Worm (Caenorhabditis elegans) whole organism, early embryonic: ENCODE data around the gene K02E7.12.

Source experiments
- B0310.2 ChIP-seq: sonication (generic microtip); optimal IDR thresholded peaks from 2 replicates; lab custom pipeline; 2016; ENCODE audit warnings: mild to moderate bottlenecking, missing genetic modification characterization, missing compliant biosample characterization
- F13C5.2 ChIP-seq: sonication (generic microtip); optimal IDR thresholded peaks from 2 replicates; lab custom pipeline; 2017; ENCODE audit warnings: mild to moderate bottlenecking, missing genetic modification characterization, inconsistent platforms, missing compliant biosample characterization
- aly-1 ChIP-seq: sonication (generic microtip); optimal IDR thresholded peaks from 2 replicates; lab custom pipeline; 2016; ENCODE audit warnings: missing genetic modification characterization, missing compliant biosample characterization
- ama-1 ChIP-seq: fragments of 150-350 bp; optimal IDR thresholded peaks from 2 replicates; lab custom pipeline; 2014
- ceh-36 ChIP-seq: sonication (generic microtip); optimal IDR thresholded peaks from 2 replicates; lab custom pipeline; 2016; ENCODE audit warnings: missing genetic modification characterization, inconsistent platforms, missing compliant biosample characterization
- ets-7 ChIP-seq: sonication (generic microtip); optimal IDR thresholded peaks from 2 replicates; lab custom pipeline; 2016; ENCODE audit warnings: missing genotype, missing genetic modification characterization, missing compliant biosample characterization
- flt-1 ChIP-seq: fragments of 200-800 bp; sonication (Bioruptor generic); IDR thresholded peaks from 2 replicates; pipeline ENCODE4 v1.3.6; 2022; ENCODE audit warnings: missing genetic modification characterization, missing compliant biosample characterization
- hmg-4 ChIP-seq: fragments of 200-800 bp; sonication (Bioruptor generic); optimal IDR thresholded peaks from 2 replicates; lab custom pipeline; 2018; ENCODE audit warnings: mild to moderate bottlenecking, missing genetic modification characterization, missing compliant biosample characterization
- pes-1 ChIP-seq: fragments of 200-800 bp; sonication (Bioruptor generic); IDR thresholded peaks from 2 replicates; pipeline ENCODE4 v1.3.6; 2022; ENCODE audit warnings: missing genetic modification reagents, missing genetic modification characterization, missing compliant biosample characterization
- scrt-1 ChIP-seq: fragments of 200-800 bp; sonication (Bioruptor generic); IDR thresholded peaks from 2 replicates; pipeline ENCODE4 v1.3.6; 2022; ENCODE audit warnings: missing genetic modification characterization, missing compliant biosample characterization
- sea-1 ChIP-seq: fragments of 200-800 bp; sonication (Bioruptor generic); conservative IDR thresholded peaks from 2 replicates; pipeline ENCODE4 v1.3.6; 2022; ENCODE audit warnings: missing genetic modification characterization, missing compliant biosample characterization
- tbx-11 ChIP-seq: fragments of 200-800 bp; sonication (Bioruptor generic); IDR thresholded peaks from 2 replicates; pipeline ENCODE4 v1.3.6; 2022; ENCODE audit warnings: missing genetic modification characterization, missing compliant biosample characterization
- tbx-37 ChIP-seq: fragments of 200-800 bp; sonication (Bioruptor generic); conservative IDR thresholded peaks from 2 replicates; pipeline ENCODE4 v1.3.6; 2022; ENCODE audit warnings: missing genetic modification reagents, missing genetic modification characterization, missing compliant biosample characterization

DNA sequence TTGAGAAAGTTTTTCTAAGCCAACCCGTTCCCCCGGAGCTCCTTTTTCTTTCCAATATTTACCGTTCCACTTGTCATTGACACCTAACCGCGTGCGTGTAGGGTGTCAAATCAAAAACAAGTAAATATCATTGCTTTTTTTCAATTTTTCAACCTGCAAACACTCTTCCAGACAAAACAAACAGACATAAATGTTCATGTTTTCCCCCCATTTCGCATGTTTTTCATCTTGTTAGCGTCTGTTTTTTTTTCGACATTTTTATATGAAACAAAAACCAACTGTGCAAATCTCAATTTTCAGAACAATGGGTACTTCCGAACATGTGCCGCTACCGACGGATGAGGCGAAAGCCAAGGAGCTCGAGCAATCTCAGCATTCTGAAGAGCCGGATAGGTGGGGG, 20.7 kb downstream of the K02E7.12 start, which contains the start of gene snf-3:
- no peak for TF ChIP-seq hmg-4 (GFP tag; lab: Kevin White, UChicago)
- no peak for TF ChIP-seq B0310.2 (tag; lab: Kevin White, UChicago)
- no peak for TF ChIP-seq F13C5.2 (tag; lab: Kevin White, UChicago)
- TF ChIP-seq ceh-36 (tag; lab: Kevin White, UChicago): no peak
- TF ChIP-seq pes-1: no peak
- no peak for TF ChIP-seq ama-1 (lab: Kevin White, UChicago)
- no peak for TF ChIP-seq flt-1
- no peak for TF ChIP-seq ets-7 (tag; lab: Kevin White, UChicago)
- no peak for TF ChIP-seq sea-1 (GFP tag; lab: Robert Waterston, UW)
- no peak for TF ChIP-seq scrt-1 (GFP tag; lab: Robert Waterston, UW)
- no peak for TF ChIP-seq tbx-37 (GFP tag; lab: Robert Waterston, UW)
- TF ChIP-seq aly-1 (tag; lab: Kevin White, UChicago): no peak
- no peak for TF ChIP-seq tbx-11 (GFP tag; lab: Robert Waterston, UW)
